Fruit fly (Drosophila melanogaster) whole organism: ENCODE data around the gene br.
A peak's percentile ranks its signal among the peaks of the same experiment; 100 is the strongest.

Source experiments
- CG8478 ChIP-seq: fragments of >200 bp; optimal IDR thresholded peaks from 2 replicates; lab custom pipeline; 2018; ENCODE audit warnings: inconsistent platforms
- Dll ChIP-seq: fragments of >200 bp; optimal IDR thresholded peaks from 2 replicates; lab custom pipeline; 2017
- EcR ChIP-seq, 2 experiments: fragments of >200 bp; optimal IDR thresholded peaks; 2 replicates each; lab custom pipeline; 2017; ENCODE audit warnings: missing biosample characterization in 2 of 2, missing genetic modification characterization in 2 of 2, missing genetic modification reagents in 2 of 2
- pan ChIP-seq: fragments of >200 bp; optimal IDR thresholded peaks from 2 replicates; lab custom pipeline; 2017
- psq ChIP-seq: fragments of >200 bp; optimal IDR thresholded peaks from 2 replicates; lab custom pipeline; 2017
- usp ChIP-seq: fragments of >200 bp; optimal IDR thresholded peaks from 2 replicates; lab custom pipeline; 2017; ENCODE audit warnings: missing biosample characterization, missing genetic modification characterization, mixed read lengths

br gene

dm6 chrX:1578882-1579276, 3.9 kb downstream of the br start:
- no peak for TF ChIP-seq CG8478 (lab: Kevin White, UChicago)
- TF ChIP-seq EcR (GFP tag; optimal IDR thresholded peaks at IDR 0.05; lab: Kevin White, UChicago) = peak; percentile 66 to 78

- TF ChIP-seq psq (no peak), usp (GFP tag; lab: Kevin White, UChicago) (no peak), CG8478 (lab: Kevin White, UChicago) (no peak), pan (lab: Kevin White, UChicago) (no peak), Dll (no peak), EcR (GFP tag; optimal IDR thresholded peaks at IDR 0.05; lab: Kevin White, UChicago) (no peak)
Measured at dm6 chrX:1580328-1580727, 5.4 kb downstream of the br start.

- TF ChIP-seq EcR (GFP tag; optimal IDR thresholded peaks at IDR 0.05; lab: Kevin White, UChicago) (no peak), usp (GFP tag; lab: Kevin White, UChicago) (no peak), psq (no peak), Dll (no peak), pan (lab: Kevin White, UChicago) (no peak), CG8478 (lab: Kevin White, UChicago) (no peak)
Measured at dm6 chrX:1581121-1581520, 6.2 kb downstream of the br start.

dm6 chrX:1587817-1588216, 12.9 kb downstream of the br start:
- no peak for TF ChIP-seq usp (GFP tag; lab: Kevin White, UChicago)
- TF ChIP-seq CG8478 (lab: Kevin White, UChicago) = no peak
- no peak for TF ChIP-seq Dll
- TF ChIP-seq pan (lab: Kevin White, UChicago) = no peak
- TF ChIP-seq psq = no peak
- TF ChIP-seq EcR (GFP tag; optimal IDR thresholded peaks at IDR 0.05; lab: Kevin White, UChicago) = no peak

dm6 chrX:1593352-1593751, 18.4 kb downstream of the br start:
- TF ChIP-seq psq = no peak
- no peak for TF ChIP-seq usp (GFP tag; lab: Kevin White, UChicago)
- TF ChIP-seq Dll = no peak
- TF ChIP-seq EcR (GFP tag; optimal IDR thresholded peaks at IDR 0.05; lab: Kevin White, UChicago) = no peak
- no peak for TF ChIP-seq CG8478 (lab: Kevin White, UChicago)
- no peak for TF ChIP-seq pan (lab: Kevin White, UChicago)

dm6 chrX:1593901-1594300, 19.0 kb downstream of the br start:
- TF ChIP-seq usp (GFP tag; lab: Kevin White, UChicago) = no peak
- no peak for TF ChIP-seq EcR (GFP tag; optimal IDR thresholded peaks at IDR 0.05; lab: Kevin White, UChicago)
- no peak for TF ChIP-seq pan (lab: Kevin White, UChicago)
- no peak for TF ChIP-seq CG8478 (lab: Kevin White, UChicago)
- TF ChIP-seq Dll = no peak
- no peak for TF ChIP-seq psq

dm6 chrX:1595714-1596113, 20.8 kb downstream of the br start:
- TF ChIP-seq EcR (GFP tag; optimal IDR thresholded peaks at IDR 0.05; lab: Kevin White, UChicago) = no peak
- no peak for TF ChIP-seq CG8478 (lab: Kevin White, UChicago)
- TF ChIP-seq usp (GFP tag; lab: Kevin White, UChicago) = no peak
- no peak for TF ChIP-seq Dll
- no peak for TF ChIP-seq psq
- TF ChIP-seq pan (lab: Kevin White, UChicago) = no peak

dm6 chrX:1606064-1606463, 31.1 kb downstream of the br start:
- TF ChIP-seq EcR (GFP tag; optimal IDR thresholded peaks at IDR 0.05; lab: Kevin White, UChicago) (no peak), psq (no peak), CG8478 (lab: Kevin White, UChicago) (no peak), pan (lab: Kevin White, UChicago) (no peak), usp (GFP tag; lab: Kevin White, UChicago) (no peak), Dll (no peak)

dm6 chrX:1607810-1608209, 32.9 kb downstream of the br start:
- no peak for TF ChIP-seq pan (lab: Kevin White, UChicago)
- TF ChIP-seq usp (GFP tag; lab: Kevin White, UChicago) = no peak
- no peak for TF ChIP-seq Dll
- TF ChIP-seq psq = no peak
- no peak for TF ChIP-seq CG8478 (lab: Kevin White, UChicago)
- TF ChIP-seq EcR (GFP tag; optimal IDR thresholded peaks at IDR 0.05; lab: Kevin White, UChicago) = no peak

dm6 chrX:1608536-1608935, 33.6 kb downstream of the br start:
- no peak for TF ChIP-seq usp (GFP tag; lab: Kevin White, UChicago)
- TF ChIP-seq pan (lab: Kevin White, UChicago) = no peak
- TF ChIP-seq psq = no peak
- TF ChIP-seq EcR (GFP tag; optimal IDR thresholded peaks at IDR 0.05; lab: Kevin White, UChicago) = no peak
- TF ChIP-seq Dll = no peak
- TF ChIP-seq CG8478 (lab: Kevin White, UChicago) = no peak

- TF ChIP-seq CG8478 (lab: Kevin White, UChicago) = no peak
- no peak for TF ChIP-seq pan (lab: Kevin White, UChicago)
- TF ChIP-seq EcR (GFP tag; optimal IDR thresholded peaks at IDR 0.05; lab: Kevin White, UChicago) = no peak
- no peak for TF ChIP-seq psq
- no peak for TF ChIP-seq Dll
- no peak for TF ChIP-seq usp (GFP tag; lab: Kevin White, UChicago)
Measured at dm6 chrX:1610079-1610478, 35.1 kb downstream of the br start.

dm6 chrX:1611653-1612319, 36.9 kb downstream of the br start:
- TF ChIP-seq CG8478 (lab: Kevin White, UChicago) (no peak), EcR (GFP tag; optimal IDR thresholded peaks at IDR 0.05; lab: Kevin White, UChicago) (no peak), pan (lab: Kevin White, UChicago) (no peak), usp (GFP tag; lab: Kevin White, UChicago) (no peak), psq (no peak), Dll (no peak)
